Worm (Caenorhabditis elegans) whole organism, mixed stage, embryonic: ENCODE results near the gene acr-14.
A peak's percentile ranks its signal among the peaks of the same experiment; 100 is the strongest.

Source experiments
- M03D4.4 ChIP-seq: sonication (generic microtip); optimal IDR thresholded peaks from 2 replicates; lab custom pipeline; 2017; ENCODE audit warnings: mild to moderate bottlenecking, missing genetic modification characterization, missing compliant biosample characterization
- bed-3 ChIP-seq: fragments of 200-800 bp; sonication (Bioruptor generic); optimal IDR thresholded peaks from 3 replicates; lab custom pipeline; 2018; ENCODE audit warnings: mild to moderate bottlenecking, missing genetic modification characterization, moderate library complexity, missing compliant biosample characterization
- blmp-1 ChIP-seq: fragments of 150-350 bp; optimal IDR thresholded peaks from 2 replicates; lab custom pipeline; 2014; ENCODE audit warnings: missing biosample characterization, missing genetic modification characterization
- ceh-83 ChIP-seq: fragments of 200-800 bp; sonication (Bioruptor generic); optimal IDR thresholded peaks from 2 replicates; lab custom pipeline; 2018; ENCODE audit warnings: mild to moderate bottlenecking, missing genetic modification characterization, missing compliant biosample characterization
- ces-1 ChIP-seq: fragments of 150-350 bp; optimal IDR thresholded peaks from 2 replicates; lab custom pipeline; 2014; ENCODE audit warnings: missing biosample characterization, missing genetic modification reagents, missing genetic modification characterization
- cnd-1 ChIP-seq: fragments of 200-800 bp; sonication (Bioruptor generic); optimal IDR thresholded peaks from 2 replicates; lab custom pipeline; 2018; ENCODE audit warnings: mild to moderate bottlenecking, missing genetic modification characterization, missing compliant biosample characterization
- drap-1 ChIP-seq: fragments of 200-800 bp; sonication (Bioruptor generic); optimal IDR thresholded peaks from 3 replicates; lab custom pipeline; 2018; ENCODE audit warnings: mild to moderate bottlenecking, missing genetic modification characterization, missing compliant biosample characterization
- elt-1 ChIP-seq: sonication (generic microtip); optimal IDR thresholded peaks from 2 replicates; lab custom pipeline; 2017; ENCODE audit warnings: missing genetic modification characterization, mild to moderate bottlenecking, missing compliant biosample characterization, antibody characterized with exemption, moderate library complexity, borderline replicate concordance; ENCODE audit not compliant: insufficient read depth
- elt-3 ChIP-seq: fragments of 150-350 bp; optimal IDR thresholded peaks from 2 replicates; lab custom pipeline; 2014; ENCODE audit warnings: missing biosample characterization, missing genetic modification characterization
- flh-1 ChIP-seq: fragments of 200-800 bp; sonication (Bioruptor generic); optimal IDR thresholded peaks from 2 replicates; lab custom pipeline; 2018; ENCODE audit warnings: mild to moderate bottlenecking, missing genetic modification characterization, moderate library complexity, missing compliant biosample characterization
- ham-2 ChIP-seq: fragments of 200-800 bp; sonication (Bioruptor generic); optimal IDR thresholded peaks from 2 replicates; lab custom pipeline; 2018; ENCODE audit warnings: mild to moderate bottlenecking, missing genetic modification characterization, missing compliant biosample characterization
- hlh-1 ChIP-seq: fragments of 150-350 bp; optimal IDR thresholded peaks from 2 replicates; lab custom pipeline; 2014; ENCODE audit warnings: missing biosample characterization, missing genetic modification reagents, missing genetic modification characterization
- lin-13 ChIP-seq: fragments of 150-350 bp; optimal IDR thresholded peaks from 2 replicates; lab custom pipeline; 2014; ENCODE audit warnings: missing biosample characterization, missing genetic modification characterization
- lin-32 ChIP-seq: fragments of 200-800 bp; sonication (Bioruptor generic); optimal IDR thresholded peaks from 2 replicates; lab custom pipeline; 2018; ENCODE audit warnings: mild to moderate bottlenecking, missing genetic modification characterization, missing compliant biosample characterization
- lsy-2 ChIP-seq: fragments of 150-350 bp; optimal IDR thresholded peaks from 2 replicates; lab custom pipeline; 2014; ENCODE audit warnings: missing biosample characterization, missing genetic modification characterization
- mep-1 ChIP-seq: fragments of 150-350 bp; optimal IDR thresholded peaks from 2 replicates; lab custom pipeline; 2017; ENCODE audit warnings: missing biosample characterization, missing genetic modification reagents, missing genetic modification characterization, inconsistent platforms
- mls-2 ChIP-seq: sonication (generic microtip); optimal IDR thresholded peaks from 2 replicates; lab custom pipeline; 2016; ENCODE audit warnings: mild to moderate bottlenecking, missing genetic modification characterization, moderate library complexity, missing compliant biosample characterization
- nhr-12 ChIP-seq: fragments of 150-350 bp; optimal IDR thresholded peaks from 2 replicates; lab custom pipeline; 2014; ENCODE audit warnings: missing biosample characterization, missing genetic modification characterization
- nhr-2 ChIP-seq: fragments of 150-350 bp; optimal IDR thresholded peaks from 2 replicates; lab custom pipeline; 2014; ENCODE audit warnings: missing biosample characterization, missing genetic modification characterization
- nhr-237 ChIP-seq: fragments of 150-350 bp; optimal IDR thresholded peaks from 2 replicates; lab custom pipeline; 2014; ENCODE audit warnings: missing biosample characterization, missing genetic modification characterization
- nhr-28 ChIP-seq: fragments of 150-350 bp; optimal IDR thresholded peaks from 2 replicates; lab custom pipeline; 2014; ENCODE audit warnings: missing biosample characterization, missing genetic modification characterization
- nhr-76 ChIP-seq: sonication (generic microtip); optimal IDR thresholded peaks from 2 replicates; lab custom pipeline; 2017; ENCODE audit warnings: missing biosample characterization, missing genetic modification characterization
- pha-4 ChIP-seq: fragments of 150-350 bp; optimal IDR thresholded peaks from 2 replicates; lab custom pipeline; 2018; ENCODE audit warnings: missing biosample characterization, missing genetic modification reagents, missing genetic modification characterization
- sptf-1 ChIP-seq: sonication (generic microtip); optimal IDR thresholded peaks from 2 replicates; lab custom pipeline; 2017; ENCODE audit warnings: mild to moderate bottlenecking, missing genetic modification characterization, moderate library complexity, missing compliant biosample characterization
- tbx-8 ChIP-seq: fragments of 200-800 bp; sonication (Bioruptor generic); optimal IDR thresholded peaks from 2 replicates; lab custom pipeline; 2018; ENCODE audit warnings: mild to moderate bottlenecking, missing genetic modification characterization, moderate library complexity, missing compliant biosample characterization
- unc-120 ChIP-seq: sonication (generic microtip); optimal IDR thresholded peaks from 2 replicates; lab custom pipeline; 2017; ENCODE audit warnings: missing genetic modification characterization, missing compliant biosample characterization; ENCODE audit not compliant: poor library complexity, severe bottlenecking
- unc-39 ChIP-seq: fragments of 150-350 bp; optimal IDR thresholded peaks from 2 replicates; lab custom pipeline; 2014; ENCODE audit warnings: missing biosample characterization, missing genetic modification characterization
- unc-62 ChIP-seq: fragments of 150-350 bp; optimal IDR thresholded peaks from 2 replicates; lab custom pipeline; 2014; ENCODE audit warnings: missing biosample characterization, missing genetic modification reagents, missing genetic modification characterization
- zip-8 ChIP-seq: fragments of 150-350 bp; optimal IDR thresholded peaks from 2 replicates; lab custom pipeline; 2014; ENCODE audit warnings: missing biosample characterization, missing genetic modification characterization

The acr-14 gene

DNA sequence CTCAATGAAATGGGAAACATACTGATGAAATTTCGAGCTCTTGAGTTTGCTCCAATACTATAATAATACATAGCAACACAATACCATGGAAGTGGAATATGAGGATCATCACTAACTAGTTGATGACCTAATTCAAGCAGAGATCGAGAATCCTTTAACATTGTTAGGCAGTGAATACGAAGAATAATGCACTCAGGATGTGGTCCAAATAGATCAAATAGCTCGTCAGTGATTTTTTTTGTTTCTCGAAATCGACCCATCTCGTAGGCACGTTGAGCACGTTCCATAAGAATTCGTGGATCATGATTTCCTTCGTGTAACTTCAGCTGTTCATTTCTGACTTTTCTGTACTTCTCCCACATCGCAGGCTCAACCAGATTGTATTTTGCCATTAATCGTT lies 16.1 kb downstream of the acr-14 start:
- TF ChIP-seq unc-120 (tag; lab: Kevin White, UChicago) (no peak), blmp-1 (tag; lab: Kevin White, UChicago) (no peak), elt-1 (tag; lab: Kevin White, UChicago) (no peak), ces-1 (no peak), unc-62 (GFP tag; lab: Kevin White, UChicago) (no peak), cnd-1 (tag; lab: Kevin White, UChicago) (no peak), mep-1 (tag; lab: Kevin White, UChicago) (no peak), pha-4 (no peak), nhr-12 (tag; lab: Kevin White, UChicago) (no peak)
- TF ChIP-seq, all 35 proteins: peak for 0

DNA sequence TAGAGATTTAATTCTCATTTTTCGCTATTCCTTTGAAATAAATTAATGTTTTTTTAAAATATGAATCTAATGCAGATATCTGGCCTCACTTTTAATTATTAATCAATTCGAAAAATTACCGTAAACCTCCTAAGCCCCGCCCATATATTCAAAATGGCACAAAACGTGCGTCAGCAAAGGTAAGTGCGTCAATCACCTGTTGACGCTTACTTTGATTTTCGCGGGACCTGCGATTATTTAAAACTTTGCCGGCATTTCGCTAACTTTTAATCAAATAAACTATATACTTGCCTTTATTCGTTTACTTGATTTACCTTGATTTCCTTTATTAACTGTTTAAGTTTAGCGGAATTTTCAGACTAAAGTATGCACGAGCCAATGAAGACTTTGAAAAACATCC lies 19.0 kb downstream of the acr-14 start, which contains the start of gene pch-2:
pch-2 (plus strand) TSS at position 359 of the 400 bp plus-strand sequence.
- TF ChIP-seq mep-1 (tag; lab: Kevin White, UChicago) (peak; percentile 35), ces-1 (peak; percentile 1), lin-13 (tag; lab: Kevin White, UChicago) (peak; percentile 28), ceh-83 (no peak), nhr-237 (tag; lab: Kevin White, UChicago) (peak; percentile 9), lsy-2 (tag; lab: Kevin White, UChicago) (peak; percentile 87)

DNA sequence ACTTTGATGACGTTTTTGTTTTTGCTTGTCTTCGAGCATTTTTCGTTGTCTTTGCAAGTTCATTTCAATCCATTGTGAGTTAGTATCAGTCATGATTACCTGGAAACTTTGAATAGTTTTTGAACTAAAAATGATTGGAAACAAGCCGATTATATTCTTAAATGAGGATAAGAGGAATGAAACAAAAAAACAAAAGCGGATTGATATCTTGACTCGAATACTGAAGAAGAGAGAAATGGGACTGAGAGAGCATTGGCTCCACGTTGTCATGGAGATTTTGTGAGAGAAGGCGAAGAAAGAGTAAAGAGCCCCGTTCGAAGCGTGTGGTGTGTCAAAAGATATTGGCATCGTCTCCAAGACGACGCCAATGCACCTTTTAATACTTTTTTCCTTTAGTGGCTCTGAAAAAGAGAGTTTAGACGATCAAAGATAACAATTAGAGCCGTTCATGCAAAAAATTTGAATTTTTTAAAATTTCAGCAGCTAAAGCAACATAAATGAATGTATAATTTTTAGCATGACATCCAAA lies 20.1 kb downstream of the acr-14 start, which contains the start of the genes tub-1 and tmem-138:
tub-1 (minus strand) TSS at position 101 of the 529 bp plus-strand sequence.
tmem-138 (plus strand) TSS at position 479 of the 529 bp plus-strand sequence.
- TF ChIP-seq ces-1: no peak
- no peak for TF ChIP-seq zip-8
- no peak for TF ChIP-seq M03D4.4 (tag; lab: Kevin White, UChicago)
- no peak for TF ChIP-seq lin-13 (tag; lab: Kevin White, UChicago)
- no peak for TF ChIP-seq mep-1 (tag; lab: Kevin White, UChicago)

DNA sequence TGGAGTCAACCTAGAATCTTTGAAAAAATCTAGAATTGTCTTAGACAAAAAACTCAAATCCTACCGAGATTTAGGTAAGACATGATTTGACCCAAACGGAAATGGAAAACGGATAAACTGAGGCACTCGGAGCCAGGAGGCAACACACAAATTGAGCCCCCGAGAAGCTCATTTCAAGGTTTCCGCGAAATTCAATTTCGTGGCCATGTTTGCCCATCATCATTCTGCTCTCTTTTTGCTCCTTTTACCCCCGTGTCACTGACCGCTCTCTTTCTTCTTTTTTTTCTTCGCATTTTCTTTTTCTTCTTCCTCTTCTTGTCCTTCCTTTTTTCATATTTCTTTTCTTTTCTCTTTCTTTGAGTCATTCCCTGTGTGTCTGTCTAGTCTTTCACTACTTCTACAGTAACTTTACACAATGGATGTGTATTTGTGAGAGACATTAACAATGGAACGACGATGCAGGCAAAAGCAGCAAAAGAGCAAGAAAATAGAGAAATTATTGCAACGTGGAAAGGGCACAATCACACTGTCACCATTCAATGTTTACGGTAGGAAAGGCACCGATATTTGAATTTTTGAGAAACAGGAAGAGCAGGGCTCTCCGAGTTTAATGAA lies 24.2 kb downstream of the acr-14 start:
- TF ChIP-seq nhr-2 (tag; lab: Kevin White, UChicago) (no peak), bed-3 (GFP tag; lab: Kevin White, UChicago) (no peak), ces-1 (peak; percentile 88), sptf-1 (no peak), nhr-76 (tag; lab: Kevin White, UChicago) (no peak), lin-32 (GFP tag; lab: Kevin White, UChicago) (no peak), blmp-1 (tag; lab: Kevin White, UChicago) (no peak)

DNA sequence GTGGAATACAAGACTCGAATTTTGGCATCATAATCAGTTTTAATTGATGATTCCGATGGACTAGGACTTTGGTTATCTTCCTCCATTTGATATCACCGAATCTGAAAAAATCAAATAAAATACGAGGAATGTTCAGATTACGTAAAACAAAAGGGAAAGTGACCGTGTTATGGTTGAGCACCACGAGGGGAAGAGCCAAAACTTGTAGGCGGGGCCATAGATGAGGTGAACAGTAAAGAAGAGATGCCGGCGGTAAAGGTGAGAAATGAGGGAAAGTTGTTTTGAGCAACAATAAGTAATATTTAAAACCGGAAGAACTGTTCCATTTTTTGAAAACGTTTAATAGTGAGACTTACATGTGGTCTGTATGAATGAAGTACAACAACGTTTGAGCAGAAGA lies 27.1 kb downstream of the acr-14 start, which contains the start of gene F10B5.3:
F10B5.3 (minus strand) TSS at position 101 of the 400 bp plus-strand sequence.
- no peak for TF ChIP-seq ham-2 (GFP tag; lab: Kevin White, UChicago)
- TF ChIP-seq unc-39 (tag; lab: Kevin White, UChicago): no peak
- TF ChIP-seq mep-1 (tag; lab: Kevin White, UChicago): no peak
- TF ChIP-seq hlh-1 (tag; lab: Kevin White, UChicago): no peak

DNA sequence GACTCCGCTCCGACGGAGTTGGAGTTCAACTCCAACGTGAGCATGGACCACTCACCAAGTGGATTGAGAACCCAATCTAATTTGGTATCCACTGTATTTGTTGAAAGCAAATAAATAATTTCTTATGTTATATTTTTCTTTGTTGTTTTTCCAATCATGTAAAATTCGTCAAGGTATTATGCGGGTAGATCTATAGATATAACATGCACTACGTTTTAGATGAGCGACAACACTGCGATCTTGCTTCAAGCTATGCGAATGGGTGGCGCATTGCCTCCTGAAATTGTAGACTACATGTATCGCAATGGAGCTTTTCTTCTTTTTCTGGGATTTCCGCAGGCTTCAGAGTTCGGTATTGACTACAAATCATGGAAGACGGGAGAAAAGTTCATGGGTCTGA lies 32.5 kb downstream of the acr-14 start, which contains the start of gene F10B5.2:
F10B5.2 (plus strand) TSS at position 220 of the 400 bp plus-strand sequence.
- TF ChIP-seq nhr-28 (tag; lab: Kevin White, UChicago): no peak
- TF ChIP-seq lin-13 (tag; lab: Kevin White, UChicago): no peak
- TF ChIP-seq unc-120 (tag; lab: Kevin White, UChicago): no peak
- no peak for TF ChIP-seq bed-3 (GFP tag; lab: Kevin White, UChicago)
- TF ChIP-seq hlh-1 (tag; lab: Kevin White, UChicago): no peak
- no peak for TF ChIP-seq nhr-237 (tag; lab: Kevin White, UChicago)
- no peak for TF ChIP-seq unc-62 (GFP tag; lab: Kevin White, UChicago)
- TF ChIP-seq zip-8: no peak
- no peak for TF ChIP-seq drap-1 (GFP tag; lab: Kevin White, UChicago)
- no peak for TF ChIP-seq elt-3 (tag; lab: Kevin White, UChicago)
- TF ChIP-seq pha-4: no peak
- no peak for TF ChIP-seq sptf-1
- TF ChIP-seq ceh-83: no peak
- no peak for TF ChIP-seq flh-1 (GFP tag; lab: Kevin White, UChicago)
- TF ChIP-seq ces-1: no peak
- TF ChIP-seq cnd-1 (tag; lab: Kevin White, UChicago): no peak
- TF ChIP-seq elt-1 (tag; lab: Kevin White, UChicago): no peak
- TF ChIP-seq nhr-76 (tag; lab: Kevin White, UChicago): no peak
- no peak for TF ChIP-seq mls-2 (tag; lab: Kevin White, UChicago)
- no peak for TF ChIP-seq tbx-8 (GFP tag; lab: Kevin White, UChicago)
